Worm (Caenorhabditis elegans) whole organism, L3 larva: ENCODE results near the gene srh-251.

ENCODE experiments used
- ZK546.5 ChIP-seq: sonication (generic microtip); optimal IDR thresholded peaks from 2 replicates; lab custom pipeline; 2017; ENCODE audit warnings: missing biosample characterization, missing genetic modification characterization
- aly-2 ChIP-seq: fragments of 150-350 bp; optimal IDR thresholded peaks from 2 replicates; lab custom pipeline; 2014; ENCODE audit warnings: missing biosample characterization, missing genetic modification characterization
- ama-1 ChIP-seq: fragments of 150-350 bp; optimal IDR thresholded peaks from 2 replicates; lab custom pipeline; 2018
- ceh-16 ChIP-seq: sonication (generic microtip); optimal IDR thresholded peaks from 2 replicates; lab custom pipeline; 2017; ENCODE audit warnings: missing biosample characterization, missing genetic modification characterization
- ceh-82 ChIP-seq: fragments of 150-350 bp; optimal IDR thresholded peaks from 2 replicates; lab custom pipeline; 2014; ENCODE audit warnings: missing biosample characterization, missing genetic modification characterization
- ceh-9 ChIP-seq: sonication (generic microtip); optimal IDR thresholded peaks from 2 replicates; lab custom pipeline; 2018; ENCODE audit warnings: missing biosample characterization, missing genetic modification characterization
- egl-27 ChIP-seq: sonication (generic microtip); optimal IDR thresholded peaks from 4 replicates; lab custom pipeline; 2017; ENCODE audit warnings: missing biosample characterization, missing genetic modification reagents, missing genetic modification characterization
- egl-5 ChIP-seq: fragments of 150-350 bp; optimal IDR thresholded peaks from 2 replicates; lab custom pipeline; 2017; ENCODE audit warnings: missing biosample characterization, missing genetic modification reagents, missing genetic modification characterization, inconsistent platforms
- elt-1 ChIP-seq: fragments of 150-350 bp; optimal IDR thresholded peaks from 2 replicates; lab custom pipeline; 2014; ENCODE audit warnings: missing biosample characterization, missing genetic modification characterization
- elt-2 ChIP-seq: sonication (generic microtip); optimal IDR thresholded peaks from 2 replicates; lab custom pipeline; 2016; ENCODE audit warnings: missing genetic modification reagents, mild to moderate bottlenecking, missing genetic modification characterization, missing compliant biosample characterization
- elt-3 ChIP-seq, 3 experiments: fragments of 150-350 bp in 1 of 3; sonication (generic microtip) in 2 of 3; optimal IDR thresholded peaks; 2 replicates in 2 of 3; 4 replicates in 1 of 3; lab custom pipeline; 2014 to 2017; ENCODE audit warnings: missing biosample characterization in 3 of 3, missing genetic modification characterization in 3 of 3
- fkh-10 ChIP-seq: sonication (generic microtip); optimal IDR thresholded peaks from 2 replicates; lab custom pipeline; 2017; ENCODE audit warnings: missing biosample characterization, missing genetic modification reagents, missing genetic modification characterization
- fkh-2 ChIP-seq: fragments of 150-350 bp; optimal IDR thresholded peaks from 2 replicates; lab custom pipeline; 2014; ENCODE audit warnings: missing biosample characterization, missing genetic modification reagents, missing genetic modification characterization
- fos-1 ChIP-seq: fragments of 150-350 bp; optimal IDR thresholded peaks from 2 replicates; lab custom pipeline; 2014; ENCODE audit warnings: missing biosample characterization, missing genetic modification characterization
- hmg-11 ChIP-seq: sonication (generic microtip); optimal IDR thresholded peaks from 2 replicates; lab custom pipeline; 2016; ENCODE audit warnings: missing genetic modification characterization, missing compliant biosample characterization
- jun-1 ChIP-seq: fragments of 150-350 bp; optimal IDR thresholded peaks from 2 replicates; lab custom pipeline; 2014; ENCODE audit warnings: missing biosample characterization, missing genetic modification reagents, missing genetic modification characterization
- lin-15B ChIP-seq: fragments of 150-350 bp; optimal IDR thresholded peaks from 2 replicates; lab custom pipeline; 2014; ENCODE audit warnings: missing biosample characterization, missing genetic modification characterization
- lin-39 ChIP-seq: fragments of 150-350 bp; optimal IDR thresholded peaks from 2 replicates; lab custom pipeline; 2018; ENCODE audit warnings: missing biosample characterization, missing genetic modification reagents, missing genetic modification characterization
- nhr-12 ChIP-seq: fragments of 150-350 bp; optimal IDR thresholded peaks from 2 replicates; lab custom pipeline; 2014; ENCODE audit warnings: missing biosample characterization, missing genetic modification characterization
- nhr-23 ChIP-seq: fragments of 150-350 bp; optimal IDR thresholded peaks from 2 replicates; lab custom pipeline; 2014; ENCODE audit warnings: missing biosample characterization, missing genetic modification reagents, missing genetic modification characterization
- nhr-25 ChIP-seq: sonication (generic microtip); optimal IDR thresholded peaks from 2 replicates; lab custom pipeline; 2017; ENCODE audit warnings: missing biosample characterization, missing genetic modification characterization
- nhr-28 ChIP-seq: fragments of 150-350 bp; optimal IDR thresholded peaks from 2 replicates; lab custom pipeline; 2014; ENCODE audit warnings: missing biosample characterization, missing genetic modification characterization
- nhr-43 ChIP-seq: sonication (generic microtip); optimal IDR thresholded peaks from 2 replicates; lab custom pipeline; 2016; ENCODE audit warnings: mild to moderate bottlenecking, missing genetic modification characterization, missing compliant biosample characterization; ENCODE audit not compliant: poor library complexity, severe bottlenecking
- nhr-67 ChIP-seq: fragments of 150-350 bp; optimal IDR thresholded peaks from 2 replicates; lab custom pipeline; 2014; ENCODE audit warnings: missing biosample characterization, missing genetic modification characterization
- nhr-77 ChIP-seq: fragments of 150-350 bp; optimal IDR thresholded peaks from 2 replicates; lab custom pipeline; 2014; ENCODE audit warnings: missing biosample characterization, missing genetic modification characterization
- pha-4 ChIP-seq: fragments of 150-350 bp; optimal IDR thresholded peaks from 2 replicates; lab custom pipeline; 2014; ENCODE audit warnings: missing biosample characterization, missing genetic modification reagents, missing genetic modification characterization
- pqm-1 ChIP-seq: fragments of 150-350 bp; optimal IDR thresholded peaks from 2 replicates; lab custom pipeline; 2017; ENCODE audit warnings: missing biosample characterization, missing genetic modification characterization, inconsistent platforms
- snpc-4 ChIP-seq: fragments of 150-350 bp; optimal IDR thresholded peaks from 2 replicates; lab custom pipeline; 2014; ENCODE audit warnings: missing biosample characterization, missing genetic modification characterization
- unc-39 ChIP-seq: sonication (generic microtip); optimal IDR thresholded peaks from 4 replicates; lab custom pipeline; 2017; ENCODE audit warnings: missing biosample characterization, missing genetic modification characterization
- unc-62 ChIP-seq: fragments of 150-350 bp; sonication (generic microtip); optimal IDR thresholded peaks from 4 replicates; lab custom pipeline; 2014; ENCODE audit warnings: missing biosample characterization, missing genetic modification reagents, missing genetic modification characterization
- ztf-11 ChIP-seq: fragments of 150-350 bp; optimal IDR thresholded peaks from 2 replicates; lab custom pipeline; 2014; ENCODE audit warnings: missing biosample characterization, missing genetic modification characterization

srh-251 gene

DNA sequence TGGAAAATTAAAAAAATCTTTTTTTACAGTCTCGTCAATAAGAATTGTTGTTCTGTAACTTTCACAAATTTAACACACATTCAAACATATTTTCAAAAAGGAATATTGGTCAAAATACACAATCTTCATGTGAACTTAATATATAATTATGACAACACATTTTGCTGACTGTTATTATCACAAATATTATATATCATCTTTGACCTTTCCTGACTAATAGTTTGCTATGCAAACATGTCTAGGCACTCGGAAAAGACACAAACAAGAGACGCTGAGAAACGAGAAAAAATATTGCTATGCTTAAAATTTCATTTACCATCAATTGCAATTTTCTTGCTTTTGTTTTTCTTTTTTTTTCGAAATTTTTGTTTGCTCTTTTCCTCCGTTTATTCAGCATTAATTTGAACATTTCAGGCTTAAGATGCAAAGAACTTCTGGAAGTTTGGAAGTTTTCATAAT is 22.2 kb upstream of the srh-251 start, which contains the start of gene fbxa-135:
TSS of gene fbxa-135 (plus strand) at position 409 of the 459 bp plus-strand sequence.
- TF ChIP-seq nhr-67 (tag; lab: Kevin White, UChicago): no peak
- no peak for TF ChIP-seq unc-39 (tag; lab: Kevin White, UChicago)
- peak; percentile 41 for TF ChIP-seq pha-4 (tag; lab: Kevin White, UChicago)
- TF ChIP-seq elt-3 (tag; optimal IDR thresholded peaks at IDR 0.05; lab: Kevin White, UChicago): no peak

DNA sequence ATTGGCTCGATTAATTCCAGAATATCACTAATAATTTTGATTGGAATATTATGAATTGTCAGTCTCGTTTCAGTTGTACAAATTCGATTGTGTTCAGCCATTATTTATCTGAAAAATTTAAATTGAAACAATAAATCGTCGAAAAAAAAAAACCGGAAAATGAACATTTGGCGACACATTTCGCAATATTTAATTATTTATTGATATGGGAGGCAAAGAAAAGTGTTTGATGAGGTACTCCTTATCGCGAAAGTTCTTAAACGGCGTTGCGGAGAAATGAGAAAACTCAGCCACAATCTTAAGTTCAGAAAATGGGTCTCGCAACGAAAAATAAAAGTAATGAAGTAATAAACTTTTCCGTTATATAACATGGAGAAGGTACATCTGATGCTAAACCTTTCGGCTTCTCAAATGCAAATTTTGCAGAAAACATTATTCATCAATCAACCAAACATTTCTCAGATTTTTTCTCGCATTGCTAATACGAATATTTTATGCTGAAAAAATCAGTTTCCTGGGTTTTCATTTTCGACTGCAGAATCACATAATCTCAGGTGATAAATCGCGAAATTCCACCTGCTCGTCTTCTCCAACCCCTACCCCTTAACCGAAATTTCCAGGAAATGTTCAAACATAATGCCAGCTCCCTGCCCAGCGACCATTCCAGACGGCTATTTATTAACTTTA is 20.1 kb upstream of the srh-251 start, which contains the start of the genes T06E6.15 and sri-7:
TSS of gene T06E6.15 (minus strand) at position 101 of the 687 bp plus-strand sequence.
TSS of gene sri-7 (plus strand) at position 637 of the 687 bp plus-strand sequence.
- TF ChIP-seq pha-4 (tag; lab: Kevin White, UChicago): no peak
- no peak for TF ChIP-seq ceh-82 (tag; lab: Kevin White, UChicago)
- TF ChIP-seq nhr-43: no peak
- TF ChIP-seq unc-62 (GFP tag; lab: Kevin White, UChicago): no peak
- TF ChIP-seq nhr-25: no peak
- no peak for TF ChIP-seq jun-1
- no peak for TF ChIP-seq fkh-2
- TF ChIP-seq ceh-16 (tag; lab: Kevin White, UChicago): no peak
- TF ChIP-seq ztf-11 (tag; lab: Kevin White, UChicago): no peak

DNA sequence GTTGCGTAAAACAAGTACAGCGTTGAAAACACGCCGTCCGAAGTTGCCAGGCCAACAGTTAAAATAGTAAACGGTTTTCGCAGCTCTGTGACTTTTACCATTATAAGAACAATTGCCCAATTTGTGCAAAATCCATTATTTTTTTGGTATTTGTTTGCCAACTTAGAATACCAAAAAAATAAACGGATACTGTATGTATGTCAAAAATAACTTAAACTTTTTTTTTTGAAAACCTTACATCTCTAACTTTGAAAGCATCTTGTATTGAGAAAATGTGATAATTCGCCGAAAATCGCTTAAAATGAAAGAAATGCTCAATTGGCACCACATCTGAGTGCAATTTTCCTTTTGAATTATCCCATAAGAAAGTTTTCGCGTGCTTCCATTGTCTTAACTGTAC is 19.0 kb upstream of the srh-251 start, which contains the start of gene fbxa-199:
TSS of gene fbxa-199 (minus strand) at position 101 of the 400 bp plus-strand sequence.
- no peak for TF ChIP-seq unc-39 (tag; lab: Kevin White, UChicago)
- no peak for TF ChIP-seq unc-62 (GFP tag; lab: Kevin White, UChicago)
- TF ChIP-seq nhr-77 (tag; lab: Kevin White, UChicago): no peak
- no peak for TF ChIP-seq egl-27 (tag; lab: Kevin White, UChicago)
- no peak for TF ChIP-seq ceh-16 (tag; lab: Kevin White, UChicago)
- TF ChIP-seq jun-1: no peak
- no peak for TF ChIP-seq lin-39 (tag; lab: Kevin White, UChicago)
- no peak for TF ChIP-seq fkh-10 (GFP tag; lab: Kevin White, UChicago)
- no peak for TF ChIP-seq pqm-1
- TF ChIP-seq egl-5 (tag; lab: Kevin White, UChicago): no peak

DNA sequence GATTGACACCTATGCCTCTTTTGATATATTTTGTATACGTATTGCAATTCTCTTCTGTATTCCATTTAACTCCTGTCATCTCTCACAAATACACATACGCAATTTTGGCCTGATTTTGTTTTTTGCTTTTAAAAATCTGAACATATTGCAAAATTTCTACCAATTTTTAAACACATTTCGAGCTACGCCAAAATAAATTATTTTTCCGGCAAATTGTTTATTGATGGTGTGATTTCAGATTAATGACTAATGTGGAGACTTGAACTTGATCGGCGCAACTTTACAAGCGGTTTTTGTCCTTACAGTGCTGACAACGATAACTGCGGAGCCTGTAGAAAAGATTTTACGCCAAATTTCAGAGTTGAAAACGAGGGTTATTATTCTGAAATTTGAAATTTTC is 17.4 kb upstream of the srh-251 start:
- TF ChIP-seq snpc-4 (tag; lab: Kevin White, UChicago): no peak
- no peak for TF ChIP-seq ZK546.5 (tag; lab: Kevin White, UChicago)
- no peak for TF ChIP-seq lin-15B (tag; lab: Kevin White, UChicago)
- TF ChIP-seq unc-39 (tag; lab: Kevin White, UChicago): no peak
- TF ChIP-seq pqm-1: no peak
- no peak for TF ChIP-seq ztf-11 (tag; lab: Kevin White, UChicago)
- TF ChIP-seq elt-1 (tag; lab: Kevin White, UChicago): no peak
- TF ChIP-seq lin-39 (tag; lab: Kevin White, UChicago): no peak
- TF ChIP-seq ama-1 (lab: Kevin White, UChicago): no peak
- no peak for TF ChIP-seq nhr-23
- TF ChIP-seq elt-2 (tag; lab: Kevin White, UChicago): no peak
- TF ChIP-seq ceh-16 (tag; lab: Kevin White, UChicago): no peak
- no peak for TF ChIP-seq nhr-25
- TF ChIP-seq nhr-28 (tag; lab: Kevin White, UChicago): no peak
- TF ChIP-seq hmg-11: no peak

DNA sequence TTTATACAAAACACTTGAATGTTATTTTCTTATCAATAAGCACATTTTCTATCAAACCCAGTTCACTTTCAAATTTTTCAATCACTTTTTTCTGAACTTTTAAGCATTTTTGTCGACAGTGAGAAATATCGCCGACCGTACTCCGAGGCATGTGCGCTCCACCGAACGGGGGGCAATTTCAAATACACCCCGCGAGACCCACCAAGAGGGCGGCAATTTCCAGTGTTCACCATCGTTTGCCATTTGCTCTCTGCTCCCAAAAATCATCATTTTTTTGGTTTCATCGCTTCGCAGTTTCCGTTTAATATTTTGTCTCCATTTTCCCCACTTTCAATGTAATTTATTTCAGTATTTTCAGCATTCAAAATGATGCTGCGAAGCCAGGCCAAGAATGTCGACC is 15.6 kb upstream of the srh-251 start, which contains the start of gene cyb-3:
TSS of gene cyb-3 (plus strand) at position 350 of the 400 bp plus-strand sequence.
- TF ChIP-seq ZK546.5 (tag; lab: Kevin White, UChicago) (no peak), ceh-9 (tag; lab: Kevin White, UChicago) (no peak), fkh-10 (GFP tag; lab: Kevin White, UChicago) (no peak), ztf-11 (tag; lab: Kevin White, UChicago) (no peak), elt-3 (tag; optimal IDR thresholded peaks at IDR 0.05; lab: Kevin White, UChicago) (no peak), pqm-1 (no peak), nhr-12 (tag; lab: Kevin White, UChicago) (no peak), egl-27 (tag; lab: Kevin White, UChicago) (no peak), aly-2 (tag; lab: Kevin White, UChicago) (no peak), fos-1 (tag; lab: Kevin White, UChicago) (no peak)
